Fruit fly (Drosophila melanogaster) whole organism, embryonic: ENCODE data around the gene Neurl4.

ENCODE experiments used
- Bdp1 ChIP-seq: fragments of 200-800 bp; sonication (Bioruptor generic); optimal IDR thresholded peaks from 3 replicates; lab custom pipeline; 2016; ENCODE audit warnings: missing biosample characterization, missing genetic modification characterization
- Bteb2 ChIP-seq: fragments of 200-800 bp; sonication (Bioruptor generic); optimal IDR thresholded peaks from 2 replicates; lab custom pipeline; 2016; ENCODE audit warnings: missing biosample characterization, missing genetic modification characterization
- CG12744 ChIP-seq: fragments of 200-800 bp; sonication (Bioruptor generic); optimal IDR thresholded peaks from 2 replicates; lab custom pipeline; 2016; ENCODE audit warnings: missing biosample characterization, missing genetic modification characterization
- CG14710 ChIP-seq: fragments of 200-800 bp; sonication (Bioruptor generic); optimal IDR thresholded peaks from 3 replicates; lab custom pipeline; 2019; ENCODE audit warnings: missing biosample characterization, mild to moderate bottlenecking, missing genetic modification characterization, moderate library complexity
- CG15479 ChIP-seq: fragments of 200-800 bp; sonication (Bioruptor generic); optimal IDR thresholded peaks from 3 replicates; lab custom pipeline; 2019; ENCODE audit warnings: missing biosample characterization, mild to moderate bottlenecking, missing genetic modification characterization, moderate library complexity
- CG17186 ChIP-seq: fragments of 200-800 bp; sonication (Bioruptor generic); optimal IDR thresholded peaks from 3 replicates; lab custom pipeline; 2017; ENCODE audit warnings: missing biosample characterization, missing genetic modification reagents, missing genetic modification characterization
- CG1792 ChIP-seq: fragments of 200-800 bp; sonication (Bioruptor generic); optimal IDR thresholded peaks from 2 replicates; lab custom pipeline; 2016; ENCODE audit warnings: missing biosample characterization, missing genetic modification characterization
- CG18619 ChIP-seq: fragments of 200-800 bp; sonication (Bioruptor generic); optimal IDR thresholded peaks from 3 replicates; lab custom pipeline; 2017; ENCODE audit warnings: missing biosample characterization, mild to moderate bottlenecking, missing genetic modification characterization
- CG33557 ChIP-seq: fragments of 200-800 bp; sonication (Bioruptor generic); optimal IDR thresholded peaks from 2 replicates; lab custom pipeline; 2019; ENCODE audit warnings: missing biosample characterization, mild to moderate bottlenecking, missing genetic modification characterization, moderate library complexity
- CG34224 ChIP-seq: fragments of 200-800 bp; sonication (Bioruptor generic); IDR thresholded peaks from 3 replicates; pipeline ENCODE4 v1.3.6; 2022; ENCODE audit warnings: missing biosample characterization, missing genetic modification characterization; ENCODE audit not compliant: partially characterized antibody
- CG3726 ChIP-seq: fragments of 200-800 bp; sonication (Bioruptor generic); IDR thresholded peaks from 3 replicates; pipeline ENCODE4, ENCODE4 v1.3.6; 2022; ENCODE audit warnings: missing biosample characterization, missing genetic modification characterization
- CG42726 ChIP-seq: fragments of 200-800 bp; sonication (Bioruptor generic); IDR thresholded peaks from 2 replicates; pipeline ENCODE4 v1.3.6; 2022; ENCODE audit warnings: missing biosample characterization, missing genetic modification characterization; ENCODE audit not compliant: partially characterized antibody
- CG6689 ChIP-seq: fragments of 200-800 bp; sonication (Bioruptor generic); IDR thresholded peaks from 2 replicates; pipeline ENCODE4 v1.3.6; 2022; ENCODE audit warnings: missing biosample characterization, missing genetic modification characterization
- CG6791 ChIP-seq: fragments of 200-800 bp; sonication (Bioruptor generic); IDR thresholded peaks from 3 replicates; pipeline ENCODE4 v1.3.6; 2022; ENCODE audit warnings: missing biosample characterization, missing genetic modification characterization; ENCODE audit not compliant: partially characterized antibody
- CG7556 ChIP-seq: fragments of 200-800 bp; sonication (Bioruptor generic); optimal IDR thresholded peaks from 2 replicates; lab custom pipeline; 2017; ENCODE audit warnings: missing biosample characterization, mild to moderate bottlenecking, missing genetic modification characterization
- D ChIP-seq, 2 experiments: fragments of 200-800 bp in 1 of 2; fragments of >200 bp in 1 of 2; sonication (Bioruptor generic) in 1 of 2; optimal IDR thresholded peaks; 2 replicates in 1 of 2; 3 replicates in 1 of 2; lab custom pipeline; 2017; ENCODE audit warnings: mild to moderate bottlenecking in 1 of 2, missing biosample characterization in 1 of 2, missing genetic modification characterization in 1 of 2, missing genetic modification reagents in 1 of 2
- Dek ChIP-seq: fragments of 200-800 bp; sonication (Bioruptor generic); optimal IDR thresholded peaks from 3 replicates; lab custom pipeline; 2019; ENCODE audit warnings: missing biosample characterization, mild to moderate bottlenecking, missing genetic modification characterization, moderate library complexity
- Hr3 ChIP-seq: fragments of 200-800 bp; sonication (Bioruptor generic); optimal IDR thresholded peaks from 3 replicates; lab custom pipeline; 2016; ENCODE audit warnings: missing biosample characterization, missing genetic modification characterization
- Hr51 ChIP-seq, 2 experiments: fragments of 200-800 bp; sonication (Bioruptor generic); optimal IDR thresholded peaks; 2 replicates in 1 of 2; 3 replicates in 1 of 2; lab custom pipeline; 2016 to 2018; ENCODE audit warnings: missing biosample characterization in 2 of 2, missing genetic modification characterization in 2 of 2, mild to moderate bottlenecking in 1 of 2, moderate library complexity in 1 of 2
- NC2α ChIP-seq: fragments of 200-800 bp; sonication (Bioruptor generic); optimal IDR thresholded peaks from 2 replicates; lab custom pipeline; 2016; ENCODE audit warnings: missing biosample characterization, missing genetic modification characterization
- ase ChIP-seq: fragments of 200-800 bp; sonication (Bioruptor generic); IDR thresholded peaks from 3 replicates; pipeline ENCODE4 v1.3.6; 2022; ENCODE audit warnings: missing biosample characterization, missing genetic modification characterization
- cad ChIP-seq: fragments of >200 bp; optimal IDR thresholded peaks from 2 replicates; lab custom pipeline; 2017; ENCODE audit warnings: missing biosample characterization, missing genetic modification characterization
- crol ChIP-seq: fragments of 200-800 bp; sonication (Bioruptor generic); IDR thresholded peaks from 2 replicates; pipeline ENCODE4 v1.3.6; 2022; ENCODE audit warnings: missing biosample characterization, missing genetic modification characterization
- dm ChIP-seq: fragments of 200-800 bp; sonication (Bioruptor generic); optimal IDR thresholded peaks from 3 replicates; lab custom pipeline; 2016; ENCODE audit warnings: missing biosample characterization, missing genetic modification characterization
- eyg ChIP-seq: fragments of 200-800 bp; sonication (Bioruptor generic); optimal IDR thresholded peaks from 3 replicates; lab custom pipeline; 2016; ENCODE audit warnings: missing biosample characterization, missing genetic modification characterization
- fd3F ChIP-seq: fragments of 200-800 bp; sonication (Bioruptor generic); optimal IDR thresholded peaks from 2 replicates; lab custom pipeline; 2018; ENCODE audit warnings: missing biosample characterization, mild to moderate bottlenecking, missing genetic modification characterization, moderate library complexity
- gcm ChIP-seq: fragments of 200-800 bp; sonication (Bioruptor generic); optimal IDR thresholded peaks from 2 replicates; lab custom pipeline; 2019; ENCODE audit warnings: missing biosample characterization, mild to moderate bottlenecking, missing genetic modification characterization, moderate library complexity
- insv ChIP-seq, 2 experiments: fragments of 200-800 bp; sonication (Bioruptor generic); optimal IDR thresholded peaks; 3 replicates each; lab custom pipeline; 2016 to 2018; ENCODE audit warnings: missing biosample characterization in 2 of 2, missing genetic modification characterization in 2 of 2
- lmd ChIP-seq: fragments of 200-800 bp; sonication (Bioruptor generic); IDR thresholded peaks from 2 replicates; pipeline ENCODE4 v1.3.6; 2022; ENCODE audit warnings: missing biosample characterization, missing genetic modification characterization
- lola ChIP-seq, 3 experiments: fragments of >200 bp in 2 of 3; fragments of 200-800 bp in 1 of 3; sonication (Bioruptor generic) in 1 of 3; optimal IDR thresholded peaks; 2 replicates each; lab custom pipeline; 2017 to 2019; ENCODE audit warnings: missing biosample characterization in 3 of 3, missing genetic modification characterization in 3 of 3, mild to moderate bottlenecking in 1 of 3, moderate library complexity in 1 of 3
- maf-S ChIP-seq: fragments of 200-800 bp; sonication (Bioruptor generic); optimal IDR thresholded peaks from 2 replicates; lab custom pipeline; 2016; ENCODE audit warnings: missing biosample characterization, missing genetic modification characterization
- mld ChIP-seq: fragments of 200-800 bp; sonication (Bioruptor generic); IDR thresholded peaks from 3 replicates; pipeline ENCODE4 v1.3.6; 2022; ENCODE audit warnings: missing biosample characterization, missing genetic modification characterization; ENCODE audit not compliant: partially characterized antibody
- prd ChIP-seq, 3 experiments: fragments of >200 bp in 2 of 3; fragments of 200-800 bp in 1 of 3; sonication (Bioruptor generic) in 1 of 3; optimal IDR thresholded peaks in 2 of 3; IDR thresholded peaks in 1 of 3; 2 replicates in 2 of 3; 3 replicates in 1 of 3; pipeline versions ENCODE4 v1.3.6 to Lab custom; 2017 to 2022; ENCODE audit warnings: missing biosample characterization in 1 of 3, missing genetic modification characterization in 1 of 3
- slbo ChIP-seq: fragments of 200-800 bp; sonication (Bioruptor generic); IDR thresholded peaks from 2 replicates; pipeline ENCODE4 v1.3.6; 2022; ENCODE audit warnings: missing biosample characterization, missing genetic modification characterization
- sug ChIP-seq: fragments of 200-800 bp; optimal IDR thresholded peaks from 2 replicates; lab custom pipeline; 2019; ENCODE audit warnings: missing biosample characterization, mild to moderate bottlenecking, missing genetic modification characterization, moderate library complexity
- toy ChIP-seq: fragments of 200-800 bp; sonication (Bioruptor generic); IDR thresholded peaks from 2 replicates; pipeline ENCODE4 v1.3.6; 2022; ENCODE audit warnings: missing biosample characterization, missing genetic modification characterization
- unpg ChIP-seq: fragments of 200-800 bp; sonication (Bioruptor generic); optimal IDR thresholded peaks from 3 replicates; lab custom pipeline; 2018; ENCODE audit warnings: missing biosample characterization, mild to moderate bottlenecking, missing genetic modification characterization, moderate library complexity
- zen ChIP-seq: fragments of 200-800 bp; sonication (Bioruptor generic); optimal IDR thresholded peaks from 3 replicates; lab custom pipeline; 2018; ENCODE audit warnings: missing biosample characterization, mild to moderate bottlenecking, missing genetic modification characterization, moderate library complexity

Gene Neurl4

dm6 chr3L:14076559-14076958 is 26.9 kb upstream of the Neurl4 start (continued):
- no peak for TF ChIP-seq toy (GFP tag; lab: Robert Waterston, UW)
- TF ChIP-seq eyg (GFP tag; lab: Kevin White, UChicago) = no peak
- TF ChIP-seq mld (GFP tag; lab: Robert Waterston, UW) = no peak
- TF ChIP-seq unpg (GFP tag; lab: Kevin White, UChicago) = no peak
- no peak for TF ChIP-seq CG6689 (GFP tag; lab: Robert Waterston, UW)
- TF ChIP-seq crol (GFP tag; lab: Robert Waterston, UW) = no peak
- no peak for TF ChIP-seq NC2α (GFP tag; lab: Kevin White, UChicago)
- peak; percentile 90 for TF ChIP-seq CG15479
- TF ChIP-seq fd3F (GFP tag; lab: Kevin White, UChicago) = no peak
- no peak for TF ChIP-seq CG42726 (GFP tag; lab: Robert Waterston, UW)
- TF ChIP-seq CG12744 (GFP tag; lab: Kevin White, UChicago) = no peak
- no peak for TF ChIP-seq CG17186 (GFP tag; lab: Kevin White, UChicago)
- TF ChIP-seq CG3726 (GFP tag; lab: Robert Waterston, UW) = 0 out of 3 replicates have a peak, but pooled peaks have one; percentile 15
- no peak for TF ChIP-seq lola (GFP tag; optimal IDR thresholded peaks at IDR 0.05; lab: Kevin White, UChicago)
- no peak for TF ChIP-seq ase (GFP tag; lab: Robert Waterston, UW)
- peak; percentile 82 for TF ChIP-seq cad
- peak; percentile 13 for TF ChIP-seq zen (tag; lab: Kevin White, UChicago)
- no peak for TF ChIP-seq prd (optimal IDR thresholded peaks at IDR 0.05; lab: Kevin White, UChicago)
- peak; percentile 7; the same call in 1 of the 3 replicates for TF ChIP-seq prd (GFP tag; IDR thresholded peaks at IDR 0.05; lab: Robert Waterston, UW)
- no peak for TF ChIP-seq Hr3 (GFP tag; lab: Kevin White, UChicago)
- no peak for TF ChIP-seq CG18619
- no peak for TF ChIP-seq gcm (GFP tag; lab: Kevin White, UChicago)
- TF ChIP-seq lmd = no peak
- TF ChIP-seq CG14710 = no peak
- no peak for TF ChIP-seq CG6791 (GFP tag; lab: Robert Waterston, UW)
- TF ChIP-seq insv (GFP tag; optimal IDR thresholded peaks at IDR 0.05; lab: Kevin White, UChicago) = peak in 1 of 2 experiments; percentile 47
- TF ChIP-seq slbo (GFP tag; lab: Robert Waterston, UW) = no peak
- TF ChIP-seq dm (GFP tag; lab: Kevin White, UChicago) = no peak
- no peak for TF ChIP-seq Hr51 (GFP tag; optimal IDR thresholded peaks at IDR 0.05; lab: Kevin White, UChicago)
- TF ChIP-seq D (optimal IDR thresholded peaks at IDR 0.05; lab: Kevin White, UChicago) = peak; percentile 29
- no peak for TF ChIP-seq D (GFP tag; optimal IDR thresholded peaks at IDR 0.05; lab: Kevin White, UChicago)
- no peak for TF ChIP-seq CG33557 (GFP tag; lab: Kevin White, UChicago)
- no peak for TF ChIP-seq CG1792 (GFP tag; lab: Kevin White, UChicago)
- TF ChIP-seq CG7556 = no peak
- TF ChIP-seq Dek (tag; lab: Kevin White, UChicago) = no peak
- TF ChIP-seq Bdp1 = no peak
- no peak for TF ChIP-seq sug (tag; lab: Kevin White, UChicago)

- TF ChIP-seq Bteb2 (GFP tag; lab: Kevin White, UChicago) (no peak), maf-S (GFP tag; lab: Kevin White, UChicago) (no peak), CG34224 (GFP tag; lab: Robert Waterston, UW) (no peak)
Observed at dm6 chr3L:14075472-14075871, 25.8 kb upstream of the Neurl4 start, which contains the start of gene btl. Gene btl (plus strand): TSS chr3L:14075772.
